Fruit fly (Drosophila melanogaster) ovary, adult (tissue): ENCODE measurements around the gene CG18417.

Experiments used
- CG17801 ChIP-seq: fragments of 200-800 bp; optimal IDR thresholded peaks from 2 replicates; lab custom pipeline; 2019; ENCODE audit warnings: missing biosample characterization, mild to moderate bottlenecking, missing genetic modification characterization, moderate library complexity; ENCODE audit not compliant: partially characterized antibody

The CG18417 gene

dm6 chr3L:7399770-7400169, at the start of gene CG18417:
Gene CG18417 (plus strand): TSS chr3L:7400070.
- no peak for TF ChIP-seq CG17801

DNA sequence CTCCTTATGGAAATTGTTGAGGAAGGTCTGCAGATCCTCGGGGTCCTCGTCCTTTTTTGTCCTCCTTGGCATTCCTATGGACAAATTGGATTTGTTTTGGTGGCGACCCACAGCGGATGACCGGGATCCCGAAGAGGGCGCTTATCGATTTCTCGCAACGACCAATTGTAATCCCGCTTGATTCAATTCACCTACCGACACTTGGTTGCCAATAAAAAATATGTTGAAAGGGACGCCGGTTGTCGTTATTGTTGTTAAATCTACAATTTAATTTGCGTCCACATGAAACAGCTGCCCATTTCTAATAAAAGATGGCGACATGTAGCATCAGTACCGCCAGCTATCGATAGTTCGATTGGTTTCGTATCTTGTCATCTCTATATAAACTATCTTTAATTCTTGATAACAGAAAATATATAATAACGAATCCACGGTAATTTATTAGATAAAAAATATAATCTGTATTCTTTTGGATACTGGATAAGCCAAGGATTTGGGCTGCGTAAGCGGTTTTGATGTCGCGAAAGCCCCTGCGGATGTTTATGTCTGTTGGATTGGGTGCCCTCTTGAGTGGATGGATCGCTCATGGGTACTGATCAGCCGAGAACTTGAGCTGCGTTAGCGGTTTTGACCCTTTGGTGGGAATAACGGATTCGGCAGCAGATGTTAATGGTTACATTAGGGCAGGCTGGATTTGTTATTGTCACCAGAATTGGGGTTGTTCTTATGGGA, 43.3 kb upstream of the CG18417 start, which contains the start of gene CTCF:
Gene CTCF, minus strand, starts transcription at position 328 of the 732 bp plus-strand sequence.
- TF ChIP-seq CG17801 = peak; percentile 31

dm6 chr3L:7359827-7360323, 40.0 kb upstream of the CG18417 start, which contains the start of gene pst:
Gene pst (minus strand): TSS chr3L:7360263.
- peak; percentile 47 for TF ChIP-seq CG17801

- no peak for TF ChIP-seq CG17801
Measured at dm6 chr3L:7360324-7360852, 39.5 kb upstream of the CG18417 start, which contains the start of gene Sec63. Gene Sec63 (plus strand): TSS chr3L:7360561.

DNA sequence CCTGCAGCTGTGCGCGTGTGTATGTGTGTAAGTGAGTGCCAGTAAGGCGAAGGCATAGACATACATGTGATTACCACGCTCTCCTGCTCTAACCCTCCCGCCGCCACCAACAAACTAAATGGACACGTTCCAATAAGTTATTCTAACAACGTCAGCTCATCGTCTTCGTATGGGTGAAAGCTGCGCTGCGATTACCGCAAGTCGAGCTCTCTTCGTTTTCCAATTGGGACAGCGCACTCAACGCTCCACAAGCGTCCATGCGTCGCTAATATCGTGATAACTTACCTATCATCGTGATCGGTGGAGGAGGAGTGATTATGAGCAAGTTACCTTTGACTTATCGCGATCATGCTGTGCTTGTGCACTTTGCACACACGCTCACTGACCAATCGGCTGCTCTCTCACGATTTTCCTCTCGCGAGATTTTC, 38.8 kb upstream of the CG18417 start:
- TF ChIP-seq CG17801 = no peak

DNA sequence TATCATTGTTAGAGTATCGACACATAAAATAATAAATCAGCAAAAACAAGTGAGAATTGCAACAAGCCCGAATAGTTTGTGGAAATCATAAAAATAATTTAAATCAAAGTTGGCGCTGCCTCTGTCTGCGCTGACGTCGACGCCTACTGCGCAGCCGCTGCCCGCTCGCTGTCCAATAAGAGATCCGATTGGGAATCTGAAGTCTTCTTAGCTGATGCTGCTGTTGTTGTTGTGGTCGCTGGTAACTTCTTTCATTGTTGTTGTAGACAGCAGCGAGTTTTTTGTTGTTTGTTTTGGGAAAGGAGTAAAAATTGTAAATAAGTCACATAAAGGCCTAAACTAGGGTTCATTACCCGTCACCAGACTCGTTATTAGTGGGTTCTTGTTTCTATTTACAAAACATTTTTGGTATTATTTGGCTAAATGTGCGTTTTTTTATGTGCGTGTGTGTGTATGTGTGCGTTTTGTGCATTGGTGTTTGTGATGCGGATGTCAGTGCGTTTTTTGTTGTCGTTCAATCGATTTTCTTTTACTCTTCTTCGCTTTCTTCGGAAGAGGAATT, 35.1 kb upstream of the CG18417 start:
- no peak for TF ChIP-seq CG17801

DNA sequence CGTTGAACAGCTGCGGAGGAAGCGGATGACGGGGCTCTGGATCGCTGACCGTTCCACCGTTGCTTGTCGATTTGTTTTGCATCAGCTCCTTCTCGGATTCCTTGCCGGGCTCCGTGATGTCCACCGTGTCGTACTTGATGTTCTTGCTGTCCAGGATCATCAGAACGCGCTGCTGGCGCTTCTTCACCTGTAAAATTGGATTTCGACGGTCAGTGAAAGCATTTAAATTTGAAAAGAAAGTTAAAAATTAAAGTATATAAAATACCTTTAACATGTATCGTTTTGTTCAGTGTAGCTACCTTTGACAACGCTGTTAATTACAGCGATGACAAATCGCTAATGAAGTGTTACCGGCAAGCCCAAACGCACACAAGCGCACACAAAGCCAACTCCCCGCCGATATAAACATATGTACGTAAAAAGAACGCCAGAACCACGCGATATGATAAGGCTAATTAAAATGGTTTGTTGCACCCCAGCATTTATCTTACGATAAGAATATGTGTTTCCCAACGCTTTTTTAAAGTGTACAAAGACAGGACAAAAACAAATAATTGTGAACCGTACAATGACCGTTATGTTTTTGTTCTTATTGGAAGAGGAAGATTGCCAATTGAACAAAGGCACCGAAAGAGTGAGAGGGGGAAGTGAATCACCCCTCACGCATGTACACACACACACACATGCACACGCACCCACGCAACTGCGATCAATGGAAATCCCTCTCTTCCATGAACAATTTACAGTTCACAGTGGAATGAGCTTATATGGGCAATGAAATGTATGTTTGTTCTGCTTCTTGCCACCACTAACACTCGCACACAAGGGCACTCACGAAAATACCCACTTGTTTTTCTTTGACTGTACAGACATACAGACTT, 31.8 kb upstream of the CG18417 start:
- TF ChIP-seq CG17801 = peak; percentile 19

dm6 chr3L:7368934-7369333, 30.9 kb upstream of the CG18417 start, which contains the start of gene Sh3beta:
Gene Sh3beta (minus strand): TSS chr3L:7369260.
- no peak for TF ChIP-seq CG17801

DNA sequence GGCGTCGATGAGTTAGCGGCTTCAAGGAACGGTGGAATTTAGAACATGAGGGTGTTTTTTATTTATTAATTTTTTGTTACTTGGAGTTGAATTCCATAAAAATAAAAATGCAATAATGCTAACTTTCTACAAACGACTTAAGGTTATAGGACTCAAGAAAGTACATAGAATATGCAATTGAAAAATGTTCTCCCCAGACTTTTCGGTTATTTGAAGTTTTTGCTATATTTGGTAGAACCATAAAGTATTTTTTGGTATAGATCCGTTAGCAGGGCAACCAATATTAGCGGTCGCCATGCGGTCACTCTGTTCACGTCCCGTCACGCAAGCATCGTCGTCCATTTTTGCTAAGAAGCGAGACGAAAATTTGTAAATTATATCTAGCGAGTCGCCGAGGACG, 30.3 kb upstream of the CG18417 start, which contains the start of gene akirin:
Gene akirin, plus strand, starts transcription at position 301 of the 400 bp plus-strand sequence.
- no peak for TF ChIP-seq CG17801

dm6 chr3L:7370231-7370882, 29.5 kb upstream of the CG18417 start:
- no peak for TF ChIP-seq CG17801

- TF ChIP-seq CG17801 = no peak
Measured at dm6 chr3L:7371290-7371689, 28.6 kb upstream of the CG18417 start.

DNA sequence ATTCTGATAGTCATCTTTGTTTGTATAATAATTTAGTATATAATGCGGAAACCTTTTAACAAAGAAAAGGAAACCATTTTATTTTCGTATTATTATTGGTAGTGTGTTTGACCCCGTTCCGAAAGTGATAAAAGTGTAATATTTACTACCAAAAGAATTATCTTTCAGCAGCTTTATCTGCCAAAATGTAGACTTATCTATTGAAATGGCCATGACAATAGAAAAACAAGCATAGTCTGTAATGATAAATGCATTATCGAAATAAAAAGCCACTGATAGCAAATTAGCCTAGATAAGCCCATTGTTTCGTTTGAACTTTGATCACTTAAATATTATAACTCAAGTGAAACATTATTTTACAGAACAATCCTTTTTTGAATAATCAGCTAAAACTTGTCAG, 23.7 kb upstream of the CG18417 start:
- no peak for TF ChIP-seq CG17801

DNA sequence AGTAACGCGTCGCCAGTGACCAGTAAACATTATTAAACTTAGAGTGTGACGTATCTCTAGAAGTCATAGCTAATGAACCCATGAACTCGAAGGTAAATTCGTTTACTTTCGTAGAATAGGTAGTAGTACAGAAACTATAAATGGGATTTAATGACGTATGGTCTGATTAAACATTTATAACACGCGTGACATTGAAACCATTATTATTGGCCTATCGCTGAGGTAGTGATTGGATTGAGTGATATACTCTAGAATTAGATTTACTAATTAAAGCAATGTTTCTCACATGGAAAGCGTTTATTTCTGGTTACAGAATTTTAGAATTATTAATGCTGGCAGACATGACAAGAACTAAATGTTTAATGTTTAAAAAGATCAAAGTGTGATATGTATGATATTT, 23.0 kb upstream of the CG18417 start:
- TF ChIP-seq CG17801 = no peak

DNA sequence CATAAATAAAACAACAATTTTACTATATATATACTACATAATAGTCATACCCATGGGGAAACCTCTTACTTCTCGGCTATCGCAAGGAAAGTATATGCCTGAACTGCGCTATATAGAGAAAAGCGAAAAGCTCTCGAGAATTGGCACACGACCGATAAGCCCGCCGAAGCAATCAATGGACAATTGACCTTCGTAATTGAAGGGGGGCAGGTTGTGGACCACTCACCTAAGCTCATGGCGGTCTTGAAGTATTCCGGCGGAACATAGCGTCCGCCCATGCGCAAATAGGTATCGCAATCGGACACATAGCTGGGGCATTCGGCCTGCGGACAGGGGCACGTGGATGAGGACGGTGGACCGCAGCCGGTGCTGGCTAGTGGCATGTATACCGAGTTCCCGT, 19.5 kb upstream of the CG18417 start:
- TF ChIP-seq CG17801 = no peak

DNA sequence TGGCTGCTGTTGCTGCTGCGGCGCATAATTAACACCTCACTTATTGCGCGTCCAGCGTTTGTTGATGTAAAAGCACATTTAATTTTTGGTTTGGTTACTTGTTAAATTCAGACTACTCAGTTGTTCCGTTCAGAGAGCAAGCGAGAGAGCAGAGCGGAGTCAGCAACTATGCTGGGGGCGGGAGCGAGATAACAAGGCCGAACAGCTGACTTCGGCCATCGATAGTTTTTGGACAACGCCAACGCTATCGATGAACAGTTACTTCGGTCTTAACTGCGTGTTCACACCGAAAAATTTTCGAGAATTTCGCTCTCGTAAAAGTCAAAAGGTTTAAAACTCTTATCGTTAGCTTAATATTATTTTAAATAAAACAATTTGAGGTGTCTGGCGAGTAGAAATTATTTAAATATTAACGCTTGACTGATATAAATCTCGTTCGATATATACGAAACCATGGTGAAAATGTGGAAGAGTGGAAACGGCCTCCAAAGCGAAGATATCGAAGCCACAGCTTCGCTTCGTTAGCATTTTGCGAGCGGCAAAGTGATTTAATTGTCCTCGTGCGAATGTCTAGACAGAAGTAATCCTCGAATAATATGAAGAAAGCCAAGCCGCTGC, 18.4 kb upstream of the CG18417 start, which contains the start of the genes SMSr and smid:
Gene SMSr, minus strand, starts transcription at position 116 of the 618 bp plus-strand sequence.
Gene smid, plus strand, starts transcription at position 256 of the 618 bp plus-strand sequence.
- TF ChIP-seq CG17801 = peak; percentile 26
